Worm (Caenorhabditis elegans): Measurements from ENCODE around the gene T22F7.4.

DNA sequence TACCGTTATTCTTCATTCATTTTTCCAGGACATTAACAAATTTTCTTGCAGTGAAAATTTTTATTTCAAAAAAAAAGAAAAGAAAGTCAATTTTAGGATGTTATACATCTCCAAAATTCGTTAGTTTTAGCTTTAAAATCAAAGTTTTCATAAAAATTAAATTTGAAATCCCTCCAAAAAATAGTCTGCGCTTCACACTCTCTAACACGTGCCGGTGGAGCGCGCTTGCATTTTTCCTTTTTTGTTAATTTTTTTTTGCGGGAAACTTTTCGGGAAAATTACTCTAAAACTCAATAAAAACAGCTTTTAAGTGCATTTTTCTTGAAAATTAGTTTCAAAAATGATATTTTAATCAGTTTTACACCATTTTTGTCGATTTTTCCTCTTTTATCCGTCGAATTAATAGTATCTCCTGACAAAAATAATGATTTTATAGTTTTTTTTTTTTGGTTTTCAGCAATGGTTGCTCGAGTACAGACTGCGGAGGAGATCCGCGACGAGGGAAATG is 35.6 kb downstream of the T22F7.4 start, which contains the start of gene unc-45:
- TF ChIP-seq nhr-76 (tag; optimal IDR thresholded peaks at IDR 0.05): no peak
- no peak for TF ChIP-seq egl-27 (tag; optimal IDR thresholded peaks at IDR 0.05)
- peak; percentile 61 to 82 for TF ChIP-seq lsy-2 (tag; optimal IDR thresholded peaks at IDR 0.05)
- TF ChIP-seq unc-62 (GFP tag; optimal IDR thresholded peaks at IDR 0.05): no peak
- TF ChIP-seq ztf-4 (tag; optimal IDR thresholded peaks at IDR 0.05): no peak
